Worm (Caenorhabditis elegans): Measurements from ENCODE around the gene C28D4.4.

C28D4.4 gene

ce11 chrIV:9718396-9718795 lies 26.4 kb downstream of the C28D4.4 start (continued):
- TF ChIP-seq R02D3.7 (tag; optimal IDR thresholded peaks at IDR 0.05), result no peak
- TF ChIP-seq nhr-10 (tag; optimal IDR thresholded peaks at IDR 0.05), result no peak
- TF ChIP-seq zag-1 (tag; optimal IDR thresholded peaks at IDR 0.05), result peak; percentile 48
- TF ChIP-seq nhr-237 (tag; optimal IDR thresholded peaks at IDR 0.05), result no peak
- TF ChIP-seq nhr-25 (tag; optimal IDR thresholded peaks at IDR 0.05), result peak; percentile 66
- TF ChIP-seq nhr-129 (tag; optimal IDR thresholded peaks at IDR 0.05), result peak; percentile 82
- peak; percentile 41 for TF ChIP-seq ama-1 (optimal IDR thresholded peaks at IDR 0.05)
- no peak for TF ChIP-seq ceh-82 (tag; optimal IDR thresholded peaks at IDR 0.05)
- no peak for TF ChIP-seq peb-1 (tag; optimal IDR thresholded peaks at IDR 0.05)
- no peak for TF ChIP-seq ZK546.5 (tag; optimal IDR thresholded peaks at IDR 0.05)
- peak; percentile 67 for TF ChIP-seq sma-3 (GFP tag; optimal IDR thresholded peaks at IDR 0.05)
- TF ChIP-seq elt-1 (tag; optimal IDR thresholded peaks at IDR 0.05), result no peak
- peak; percentile 44 for TF ChIP-seq egl-27 (tag; optimal IDR thresholded peaks at IDR 0.05)
- TF ChIP-seq mdl-1 (tag; optimal IDR thresholded peaks at IDR 0.05), result peak in 1 of 2 experiments; percentile 63
- TF ChIP-seq ztf-11 (tag; optimal IDR thresholded peaks at IDR 0.05), result no peak
- TF ChIP-seq fos-1 (tag; optimal IDR thresholded peaks at IDR 0.05), result peak; percentile 92

- TF ChIP-seq nhr-129 (tag; optimal IDR thresholded peaks at IDR 0.05) (peak; percentile 98), fos-1 (tag; optimal IDR thresholded peaks at IDR 0.05) (no peak), peb-1 (tag; optimal IDR thresholded peaks at IDR 0.05) (no peak), sma-9 (GFP tag; optimal IDR thresholded peaks at IDR 0.05) (peak; percentile 6), sma-9 (tag; optimal IDR thresholded peaks at IDR 0.05) (no peak), nhr-77 (tag; optimal IDR thresholded peaks at IDR 0.05) (no peak), nhr-25 (tag; optimal IDR thresholded peaks at IDR 0.05) (no peak), elt-1 (tag; optimal IDR thresholded peaks at IDR 0.05) (no peak), alr-1 (tag; optimal IDR thresholded peaks at IDR 0.05) (no peak)
These were observed 27.0 kb downstream of the C28D4.4 start for ce11 chrIV:9717844-9718243.

ce11 chrIV:9716490-9716889 lies 28.3 kb downstream of the C28D4.4 start:
- TF ChIP-seq F13H6.1 (tag; optimal IDR thresholded peaks at IDR 0.05) (no peak), R02D3.7 (tag; optimal IDR thresholded peaks at IDR 0.05) (no peak), sem-4 (tag; optimal IDR thresholded peaks at IDR 0.05) (no peak), ztf-11 (tag; optimal IDR thresholded peaks at IDR 0.05) (no peak), crh-2 (tag; optimal IDR thresholded peaks at IDR 0.05) (peak; percentile 69), elt-1 (tag; optimal IDR thresholded peaks at IDR 0.05) (no peak), sma-3 (GFP tag; optimal IDR thresholded peaks at IDR 0.05) (peak; percentile 24), lin-11 (tag; optimal IDR thresholded peaks at IDR 0.05) (no peak), alr-1 (tag; optimal IDR thresholded peaks at IDR 0.05) (no peak), nhr-23 (tag; optimal IDR thresholded peaks at IDR 0.05) (no peak), ztf-4 (tag; optimal IDR thresholded peaks at IDR 0.05) (no peak), Y55F3AM.14 (GFP tag; optimal IDR thresholded peaks at IDR 0.05) (no peak), nhr-237 (tag; optimal IDR thresholded peaks at IDR 0.05) (no peak), sma-9 (GFP tag; optimal IDR thresholded peaks at IDR 0.05) (no peak), sma-9 (tag; optimal IDR thresholded peaks at IDR 0.05) (no peak), unc-62 (GFP tag; optimal IDR thresholded peaks at IDR 0.05) (no peak), lin-13 (GFP tag; optimal IDR thresholded peaks at IDR 0.05) (no peak), nhr-10 (tag; optimal IDR thresholded peaks at IDR 0.05) (no peak), skn-1 (tag; optimal IDR thresholded peaks at IDR 0.05) (peak; percentile 40), gmeb-1 (tag; optimal IDR thresholded peaks at IDR 0.05) (no peak), ama-1 (optimal IDR thresholded peaks at IDR 0.05) (no peak), unc-55 (GFP tag; optimal IDR thresholded peaks at IDR 0.05) (no peak), nhr-21 (tag; optimal IDR thresholded peaks at IDR 0.05) (peak; percentile 21), elt-3 (tag; optimal IDR thresholded peaks at IDR 0.05) (no peak), dmd-4 (tag; optimal IDR thresholded peaks at IDR 0.05) (no peak), ceh-82 (tag; optimal IDR thresholded peaks at IDR 0.05) (no peak), fos-1 (tag; optimal IDR thresholded peaks at IDR 0.05) (peak; percentile 92), ZK546.5 (tag; optimal IDR thresholded peaks at IDR 0.05) (no peak), mbf-1 (tag; optimal IDR thresholded peaks at IDR 0.05) (no peak), blmp-1 (tag; optimal IDR thresholded peaks at IDR 0.05; ENCODE audit: insufficient read depth) (peak; percentile 93), nhr-11 (tag; optimal IDR thresholded peaks at IDR 0.05) (no peak), nhr-12 (tag; optimal IDR thresholded peaks at IDR 0.05) (no peak), egl-27 (tag; optimal IDR thresholded peaks at IDR 0.05) (no peak), ztf-1 (GFP tag; conservative IDR thresholded peaks at IDR 0.05) (no peak), unc-39 (tag; optimal IDR thresholded peaks at IDR 0.05) (no peak), nhr-6 (tag; optimal IDR thresholded peaks at IDR 0.05) (no peak), nhr-129 (tag; optimal IDR thresholded peaks at IDR 0.05) (peak; percentile 31), zag-1 (tag; optimal IDR thresholded peaks at IDR 0.05) (no peak), mdl-1 (tag; optimal IDR thresholded peaks at IDR 0.05) (no peak), ceh-16 (tag; optimal IDR thresholded peaks at IDR 0.05) (no peak), snpc-4 (tag; optimal IDR thresholded peaks at IDR 0.05) (peak; percentile 7), peb-1 (tag; optimal IDR thresholded peaks at IDR 0.05) (no peak), nhr-77 (tag; optimal IDR thresholded peaks at IDR 0.05) (no peak), C34F6.9 (tag; optimal IDR thresholded peaks at IDR 0.05) (peak; percentile 16), lin-39 (tag; optimal IDR thresholded peaks at IDR 0.05) (no peak), mab-5 (tag; optimal IDR thresholded peaks at IDR 0.05) (no peak), lsy-2 (tag; optimal IDR thresholded peaks at IDR 0.05) (peak in 1 of 2 experiments; percentile 15)
